Worm (Caenorhabditis elegans) whole organism, early embryonic: ENCODE measurements around the gene gck-2.

Experiments
- flt-1 ChIP-seq: fragments of 200-800 bp; sonication (Bioruptor generic); IDR thresholded peaks from 2 replicates; pipeline ENCODE4 v1.3.6; 2022; ENCODE audit warnings: missing genetic modification characterization, missing compliant biosample characterization
- sea-1 ChIP-seq: fragments of 200-800 bp; sonication (Bioruptor generic); conservative IDR thresholded peaks from 2 replicates; pipeline ENCODE4 v1.3.6; 2022; ENCODE audit warnings: missing genetic modification characterization, missing compliant biosample characterization

DNA sequence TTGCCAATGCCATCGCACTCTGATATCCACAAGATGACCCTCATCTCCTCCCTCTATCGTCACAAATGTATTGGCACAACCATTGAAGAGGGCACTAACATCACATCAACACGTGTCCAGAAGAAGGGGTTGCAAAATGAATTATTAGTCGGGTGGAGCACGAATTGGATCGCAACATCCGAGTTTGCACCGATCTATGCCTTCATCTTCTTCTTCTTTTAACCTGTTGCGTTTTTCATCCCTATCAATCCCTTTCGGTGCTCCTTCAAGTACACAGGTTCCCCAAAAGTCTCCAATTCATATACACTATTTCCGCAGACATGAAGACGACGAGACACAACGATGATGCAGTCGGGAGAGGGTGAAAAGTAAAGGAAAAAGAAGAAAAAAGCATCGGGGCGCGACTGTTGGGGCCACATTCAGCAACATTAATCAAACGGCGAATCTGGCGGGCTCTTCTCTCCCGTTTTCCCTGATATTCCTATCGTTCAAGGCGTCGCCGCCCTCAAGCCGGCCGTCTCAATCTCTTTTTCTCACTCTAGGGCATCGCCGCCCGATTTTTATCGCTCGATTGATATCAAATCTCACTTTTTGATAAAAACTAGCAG lies 40.9 kb downstream of the gck-2 start:
- TF ChIP-seq flt-1 (no peak), sea-1 (GFP tag; lab: Robert Waterston, UW) (no peak)
